Fruit fly (Drosophila melanogaster) whole organism, embryonic: Measurements from ENCODE around the gene CG31191.

Experiments
- B-H1 ChIP-seq: fragments of 200-800 bp; sonication (Bioruptor generic); IDR thresholded peaks from 3 replicates; pipeline ENCODE4 v1.3.6; 2022; ENCODE audit warnings: missing biosample characterization, missing genetic modification characterization
- Bdp1 ChIP-seq: fragments of 200-800 bp; sonication (Bioruptor generic); optimal IDR thresholded peaks from 3 replicates; lab custom pipeline; 2016; ENCODE audit warnings: missing biosample characterization, missing genetic modification characterization
- CG10209 ChIP-seq: fragments of 200-800 bp; sonication (Bioruptor generic); optimal IDR thresholded peaks from 3 replicates; lab custom pipeline; 2017; ENCODE audit warnings: missing biosample characterization, mild to moderate bottlenecking, missing genetic modification characterization, missing genetic modification reagents
- CG10366 ChIP-seq: fragments of 200-800 bp; sonication (Bioruptor generic); IDR thresholded peaks from 2 replicates; pipeline ENCODE4 v1.3.6; 2022; ENCODE audit warnings: missing biosample characterization, missing genetic modification characterization
- CG14441 ChIP-seq: fragments of 200-800 bp; sonication (Bioruptor generic); IDR thresholded peaks from 2 replicates; pipeline ENCODE4 v1.3.6; 2022; ENCODE audit warnings: missing biosample characterization, missing genetic modification characterization
- CG14965 ChIP-seq: fragments of 200-800 bp; sonication (Bioruptor generic); optimal IDR thresholded peaks from 2 replicates; lab custom pipeline; 2016; ENCODE audit warnings: missing biosample characterization, missing genetic modification characterization, borderline replicate concordance
- CG1529 ChIP-seq: fragments of 200-800 bp; sonication (Bioruptor generic); optimal IDR thresholded peaks from 3 replicates; lab custom pipeline; 2018; ENCODE audit warnings: missing biosample characterization, missing genetic modification characterization
- CG15479 ChIP-seq: fragments of 200-800 bp; sonication (Bioruptor generic); optimal IDR thresholded peaks from 3 replicates; lab custom pipeline; 2019; ENCODE audit warnings: missing biosample characterization, mild to moderate bottlenecking, missing genetic modification characterization, moderate library complexity
- CG16815 ChIP-seq: fragments of 200-800 bp; sonication (Bioruptor generic); optimal IDR thresholded peaks from 3 replicates; lab custom pipeline; 2017; ENCODE audit warnings: missing biosample characterization, mild to moderate bottlenecking, missing genetic modification characterization
- CG17328 ChIP-seq: fragments of 200-800 bp; sonication (Bioruptor generic); IDR thresholded peaks from 2 replicates; pipeline ENCODE4 v1.3.6; 2022; ENCODE audit warnings: missing biosample characterization, missing genetic modification characterization
- CG1832 ChIP-seq: fragments of 200-800 bp; sonication (Bioruptor generic); optimal IDR thresholded peaks from 2 replicates; lab custom pipeline; 2017; ENCODE audit warnings: missing biosample characterization, mild to moderate bottlenecking, missing genetic modification characterization, inconsistent platforms
- CG3065 ChIP-seq: fragments of 200-800 bp; sonication (Bioruptor generic); optimal IDR thresholded peaks from 2 replicates; lab custom pipeline; 2016; ENCODE audit warnings: missing biosample characterization, missing genetic modification characterization
- CG3407 ChIP-seq: fragments of 200-800 bp; sonication (Bioruptor generic); optimal IDR thresholded peaks from 2 replicates; lab custom pipeline; 2018; ENCODE audit warnings: missing biosample characterization, mild to moderate bottlenecking, missing genetic modification characterization
- CG34422 ChIP-seq: fragments of 200-800 bp; sonication (Bioruptor generic); IDR thresholded peaks from 3 replicates; pipeline ENCODE4 v1.3.6; 2022; ENCODE audit warnings: missing biosample characterization, missing genetic modification characterization
- CG3726 ChIP-seq: fragments of 200-800 bp; sonication (Bioruptor generic); IDR thresholded peaks from 3 replicates; pipeline ENCODE4, ENCODE4 v1.3.6; 2022; ENCODE audit warnings: missing biosample characterization, missing genetic modification characterization
- CG7372 ChIP-seq: fragments of 200-800 bp; sonication (Bioruptor generic); IDR thresholded peaks from 2 replicates; pipeline ENCODE4 v1.3.6; 2022; ENCODE audit warnings: missing biosample characterization, missing genetic modification characterization
- CG7745 ChIP-seq: fragments of 200-800 bp; sonication (Bioruptor generic); optimal IDR thresholded peaks from 2 replicates; lab custom pipeline; 2018; ENCODE audit warnings: missing biosample characterization, mild to moderate bottlenecking, missing genetic modification characterization, moderate library complexity
- CG7786 ChIP-seq: fragments of 200-800 bp; sonication (Bioruptor generic); optimal IDR thresholded peaks from 2 replicates; lab custom pipeline; 2016; ENCODE audit warnings: missing biosample characterization, missing genetic modification characterization
- CG8359 ChIP-seq: fragments of 200-800 bp; sonication (Bioruptor generic); optimal IDR thresholded peaks from 2 replicates; lab custom pipeline; 2017; ENCODE audit warnings: missing biosample characterization, mild to moderate bottlenecking, missing genetic modification characterization, borderline replicate concordance
- CG9215 ChIP-seq: fragments of 200-800 bp; sonication (Bioruptor generic); IDR thresholded peaks from 2 replicates; pipeline ENCODE4 v1.3.6; 2022; ENCODE audit warnings: missing biosample characterization, missing genetic modification characterization
- CkIIα-i1 ChIP-seq: fragments of 200-800 bp; sonication (Bioruptor generic); IDR thresholded peaks from 2 replicates; pipeline ENCODE4 v1.3.6; 2022; ENCODE audit warnings: missing biosample characterization, missing genetic modification characterization
- Dip2 ChIP-seq: fragments of 200-800 bp; sonication (Bioruptor generic); IDR thresholded peaks from 2 replicates; pipeline ENCODE4 v1.3.6; 2022; ENCODE audit warnings: missing biosample characterization, missing genetic modification characterization
- Doc2 ChIP-seq: fragments of 200-800 bp; sonication (Bioruptor generic); IDR thresholded peaks from 2 replicates; pipeline ENCODE4 v1.3.6; 2022; ENCODE audit warnings: missing biosample characterization, missing genetic modification characterization
- ERR ChIP-seq: fragments of 200-800 bp; sonication (Bioruptor generic); optimal IDR thresholded peaks from 2 replicates; lab custom pipeline; 2016; ENCODE audit warnings: missing biosample characterization, missing genetic modification characterization
- Eip74EF ChIP-seq, 2 experiments: fragments of 200-800 bp in 1 of 2; fragments of >200 bp in 1 of 2; sonication (Bioruptor generic) in 1 of 2; optimal IDR thresholded peaks; 2 replicates each; lab custom pipeline; 2017 to 2019; ENCODE audit warnings: missing biosample characterization in 2 of 2, missing genetic modification characterization in 2 of 2, mild to moderate bottlenecking in 1 of 2, moderate library complexity in 1 of 2
- Fer3 ChIP-seq: fragments of 200-800 bp; sonication (Bioruptor generic); optimal IDR thresholded peaks from 2 replicates; lab custom pipeline; 2018; ENCODE audit warnings: missing biosample characterization, mild to moderate bottlenecking, missing genetic modification characterization, moderate library complexity
- H15 ChIP-seq: fragments of 200-800 bp; sonication (Bioruptor generic); IDR thresholded peaks from 3 replicates; pipeline ENCODE4 v1.3.6; 2022; ENCODE audit warnings: missing biosample characterization, missing genetic modification characterization
- HLH54F ChIP-seq: fragments of 200-800 bp; sonication (Bioruptor generic); optimal IDR thresholded peaks from 3 replicates; lab custom pipeline; 2016; ENCODE audit warnings: missing biosample characterization, missing genetic modification characterization
- HLHmδ ChIP-seq: fragments of 200-800 bp; sonication (Bioruptor generic); optimal IDR thresholded peaks from 2 replicates; lab custom pipeline; 2018; ENCODE audit warnings: missing biosample characterization, mild to moderate bottlenecking, missing genetic modification characterization, moderate library complexity
- HmgD ChIP-seq: fragments of 200-800 bp; sonication (Bioruptor generic); optimal IDR thresholded peaks from 3 replicates; lab custom pipeline; 2016; ENCODE audit warnings: missing biosample characterization, missing genetic modification characterization
- Sox102F ChIP-seq: fragments of 200-800 bp; sonication (Bioruptor generic); optimal IDR thresholded peaks from 2 replicates; lab custom pipeline; 2018; ENCODE audit warnings: missing biosample characterization, mild to moderate bottlenecking, missing genetic modification characterization, moderate library complexity
- Taf1 ChIP-seq: fragments of 200-800 bp; sonication (Bioruptor generic); IDR thresholded peaks from 2 replicates; pipeline ENCODE4 v1.3.6; 2022; ENCODE audit warnings: missing biosample characterization, missing genetic modification characterization
- Xbp1 ChIP-seq: fragments of 200-800 bp; sonication (Bioruptor generic); optimal IDR thresholded peaks from 3 replicates; lab custom pipeline; 2016; ENCODE audit warnings: missing biosample characterization, mild to moderate bottlenecking, missing genetic modification characterization
- cad ChIP-seq: fragments of >200 bp; optimal IDR thresholded peaks from 2 replicates; lab custom pipeline; 2017; ENCODE audit warnings: missing biosample characterization, missing genetic modification characterization
- chinmo ChIP-seq: fragments of 200-800 bp; sonication (Bioruptor generic); IDR thresholded peaks from 4 replicates; pipeline ENCODE4 v1.3.6; 2022; ENCODE audit warnings: missing biosample characterization, missing genetic modification characterization; ENCODE audit not compliant: partially characterized antibody
- croc ChIP-seq: fragments of 200-800 bp; sonication (Bioruptor generic); conservative IDR thresholded peaks from 3 replicates; pipeline ENCODE4 v1.3.6; 2022; ENCODE audit warnings: missing biosample characterization, missing genetic modification characterization
- danr ChIP-seq: fragments of 200-800 bp; sonication (Bioruptor generic); IDR thresholded peaks from 2 replicates; pipeline ENCODE4 v1.3.6; 2022; ENCODE audit warnings: missing biosample characterization, missing genetic modification characterization
- dati ChIP-seq: fragments of 200-800 bp; sonication (Bioruptor generic); IDR thresholded peaks from 2 replicates; pipeline ENCODE4 v1.3.6; 2022; ENCODE audit warnings: missing biosample characterization, missing genetic modification characterization
- disco-r ChIP-seq: fragments of 200-800 bp; sonication (Bioruptor generic); optimal IDR thresholded peaks from 2 replicates; lab custom pipeline; 2016; ENCODE audit warnings: missing biosample characterization, missing genetic modification characterization
- dysf ChIP-seq: fragments of 200-800 bp; sonication (Bioruptor generic); IDR thresholded peaks from 3 replicates; pipeline ENCODE4 v1.3.6; 2022; ENCODE audit warnings: missing biosample characterization, missing genetic modification characterization
- grn ChIP-seq: fragments of 200-800 bp; sonication (Bioruptor generic); optimal IDR thresholded peaks from 3 replicates; lab custom pipeline; 2017; ENCODE audit warnings: missing biosample characterization, missing genetic modification characterization
- gsb-n ChIP-seq: fragments of 200-800 bp; sonication (Bioruptor generic); optimal IDR thresholded peaks from 3 replicates; lab custom pipeline; 2018; ENCODE audit warnings: missing biosample characterization, mild to moderate bottlenecking, missing genetic modification characterization
- maf-S ChIP-seq: fragments of 200-800 bp; sonication (Bioruptor generic); optimal IDR thresholded peaks from 2 replicates; lab custom pipeline; 2016; ENCODE audit warnings: missing biosample characterization, missing genetic modification characterization
- mld ChIP-seq: fragments of 200-800 bp; sonication (Bioruptor generic); IDR thresholded peaks from 3 replicates; pipeline ENCODE4 v1.3.6; 2022; ENCODE audit warnings: missing biosample characterization, missing genetic modification characterization; ENCODE audit not compliant: partially characterized antibody
- pum ChIP-seq: fragments of 200-800 bp; sonication (Bioruptor generic); optimal IDR thresholded peaks from 2 replicates; lab custom pipeline; 2016; ENCODE audit warnings: missing biosample characterization, missing genetic modification characterization
- ranshi ChIP-seq: fragments of 200-800 bp; sonication (Bioruptor generic); IDR thresholded peaks from 2 replicates; pipeline ENCODE4 v1.3.6; 2022; ENCODE audit warnings: missing biosample characterization, missing genetic modification characterization
- so ChIP-seq: fragments of 200-800 bp; sonication (Bioruptor generic); IDR thresholded peaks from 3 replicates; pipeline ENCODE4 v1.3.6; 2022; ENCODE audit warnings: missing biosample characterization, missing genetic modification characterization
- twi ChIP-seq: fragments of 200-800 bp; optimal IDR thresholded peaks from 2 replicates; lab custom pipeline; 2019; ENCODE audit warnings: missing biosample characterization, mild to moderate bottlenecking, missing genetic modification characterization, moderate library complexity
- unpg ChIP-seq: fragments of 200-800 bp; sonication (Bioruptor generic); optimal IDR thresholded peaks from 3 replicates; lab custom pipeline; 2018; ENCODE audit warnings: missing biosample characterization, mild to moderate bottlenecking, missing genetic modification characterization, moderate library complexity
- wor ChIP-seq: fragments of 200-800 bp; sonication (Bioruptor generic); IDR thresholded peaks from 2 replicates; pipeline ENCODE4 v1.3.6; 2022; ENCODE audit warnings: missing biosample characterization, missing genetic modification characterization
- zen2 ChIP-seq: fragments of 200-800 bp; sonication (Bioruptor generic); IDR thresholded peaks from 3 replicates; pipeline ENCODE4 v1.3.6; 2022; ENCODE audit warnings: missing biosample characterization, missing genetic modification characterization; ENCODE audit not compliant: partially characterized antibody

CG31191 gene

dm6 chr3R:20948448-20949174 lies 3.3 kb upstream of the CG31191 start, which contains the start of gene Atpalpha (continued):
- TF ChIP-seq Taf1 (GFP tag; lab: Robert Waterston, UW) (no peak), Xbp1 (GFP tag; lab: Kevin White, UChicago) (peak; percentile 7), Fer3 (tag; lab: Kevin White, UChicago) (no peak), HLHmδ (GFP tag; lab: Kevin White, UChicago) (no peak), HmgD (GFP tag; lab: Kevin White, UChicago) (no peak), CG10209 (no peak), dati (GFP tag; lab: Robert Waterston, UW) (no peak), mld (GFP tag; lab: Robert Waterston, UW) (peak; percentile 95), grn (GFP tag; lab: Kevin White, UChicago) (no peak), gsb-n (tag; lab: Kevin White, UChicago) (peak; percentile 5), pum (GFP tag; lab: Kevin White, UChicago) (no peak), CG17328 (GFP tag; lab: Robert Waterston, UW) (no peak), twi (tag; lab: Kevin White, UChicago) (no peak), danr (GFP tag; lab: Robert Waterston, UW) (no peak), chinmo (GFP tag; lab: Robert Waterston, UW) (peak; percentile 96), ERR (GFP tag; lab: Kevin White, UChicago) (no peak), CG16815 (GFP tag; lab: Kevin White, UChicago) (no peak), zen2 (GFP tag; lab: Robert Waterston, UW) (peak; percentile 97), CG3407 (no peak), Doc2 (GFP tag; lab: Robert Waterston, UW) (no peak), H15 (no peak), ranshi (GFP tag; lab: Robert Waterston, UW) (no peak), Sox102F (GFP tag; lab: Kevin White, UChicago) (no peak), CG7786 (GFP tag; lab: Kevin White, UChicago) (no peak), CG14965 (GFP tag; lab: Kevin White, UChicago) (no peak), wor (GFP tag; lab: Robert Waterston, UW) (no peak), CG15479 (GFP tag; lab: Kevin White, UChicago) (no peak), cad (GFP tag; lab: Kevin White, UChicago) (no peak), HLH54F (GFP tag; lab: Kevin White, UChicago) (no peak), CG10366 (no peak), CG9215 (no peak), CG3726 (GFP tag; lab: Robert Waterston, UW) (no peak), maf-S (GFP tag; lab: Kevin White, UChicago) (no peak), so (no peak), CG14441 (no peak), CG34422 (no peak), croc (GFP tag; lab: Robert Waterston, UW) (no peak), CG1832 (GFP tag; lab: Kevin White, UChicago) (no peak), CG1529 (GFP tag; lab: Kevin White, UChicago) (no peak), CkIIα-i1 (no peak), Eip74EF (GFP tag; optimal IDR thresholded peaks at IDR 0.05; lab: Kevin White, UChicago) (peak in 1 of 2 experiments; percentile 39), disco-r (GFP tag; lab: Kevin White, UChicago) (no peak), unpg (GFP tag; lab: Kevin White, UChicago) (peak; percentile 12), CG8359 (GFP tag; lab: Kevin White, UChicago) (no peak), Dip2 (GFP tag; lab: Robert Waterston, UW) (no peak), CG7745 (no peak), CG3065 (GFP tag; lab: Kevin White, UChicago) (no peak), CG7372 (no peak), dysf (GFP tag; lab: Robert Waterston, UW) (no peak), B-H1 (no peak), Bdp1 (GFP tag; lab: Kevin White, UChicago) (no peak)
